Fruit fly (Drosophila melanogaster) whole organism, wandering third instar larva: ENCODE measurements around the gene CG31381.

Experiments used
- Sp1 ChIP-seq: fragments of 200-800 bp; sonication (Bioruptor generic); optimal IDR thresholded peaks from 3 replicates; lab custom pipeline; 2019; ENCODE audit warnings: missing biosample characterization, mild to moderate bottlenecking, missing genetic modification characterization, moderate library complexity
- dsf ChIP-seq: sonication (Bioruptor generic); optimal IDR thresholded peaks from 2 replicates; lab custom pipeline; 2016; ENCODE audit warnings: missing biosample characterization, missing genetic modification characterization, borderline replicate concordance

- TF ChIP-seq dsf (GFP tag; lab: Kevin White, UChicago) (no peak), Sp1 (no peak)
Measured at dm6 chr3R:24860316-24860826, 16.5 kb upstream of the CG31381 start, which contains the start of gene CG13639.
